Fruit fly (Drosophila melanogaster) whole organism, embryonic: ENCODE measurements around the gene tex.

ENCODE experiments used
- CG6683 ChIP-seq: fragments of 200-800 bp; sonication (Bioruptor generic); optimal IDR thresholded peaks from 2 replicates; lab custom pipeline; 2017; ENCODE audit warnings: missing biosample characterization, mild to moderate bottlenecking, missing genetic modification characterization, missing genetic modification reagents
- Ets65A ChIP-seq: fragments of 200-800 bp; sonication (Bioruptor generic); peaks from one replicate; lab custom pipeline; 2016; ENCODE audit warnings: missing biosample characterization, missing genetic modification characterization
- HLH3B ChIP-seq: fragments of 200-800 bp; sonication (Bioruptor generic); IDR thresholded peaks from 2 replicates; pipeline ENCODE4 v1.3.6; 2022; ENCODE audit warnings: missing biosample characterization, missing genetic modification characterization
- Poxn ChIP-seq: fragments of 200-800 bp; sonication (Bioruptor generic); IDR thresholded peaks from 2 replicates; pipeline ENCODE4 v1.3.6; 2022; ENCODE audit warnings: missing biosample characterization, missing genetic modification characterization
- Xbp1 ChIP-seq: fragments of 200-800 bp; sonication (Bioruptor generic); optimal IDR thresholded peaks from 3 replicates; lab custom pipeline; 2016; ENCODE audit warnings: missing biosample characterization, mild to moderate bottlenecking, missing genetic modification characterization

DNA sequence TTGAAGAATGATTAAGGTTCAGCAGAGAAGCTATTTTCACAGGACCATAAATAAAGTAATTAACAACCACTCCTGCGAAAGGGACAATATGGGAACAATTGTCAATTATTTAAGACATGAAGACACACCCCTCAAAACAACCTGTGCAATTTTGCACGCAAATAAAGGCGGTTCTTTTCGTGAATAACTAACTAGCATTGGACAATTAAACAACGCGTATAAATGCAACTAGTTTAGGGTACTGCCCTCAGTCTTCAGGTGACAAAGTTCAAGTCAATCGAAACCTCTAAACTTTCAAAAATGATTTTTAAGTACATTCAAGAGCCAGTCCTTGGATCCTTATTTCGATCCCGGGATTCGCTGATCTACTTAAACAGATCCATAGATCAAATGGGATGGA lies 13.0 kb upstream of the tex start, which contains the start of gene Or85a:
- TF ChIP-seq HLH3B (GFP tag; lab: Robert Waterston, UW), result no peak
- no peak for TF ChIP-seq Ets65A
- TF ChIP-seq CG6683 (GFP tag; lab: Kevin White, UChicago), result no peak
- no peak for TF ChIP-seq Xbp1 (GFP tag; lab: Kevin White, UChicago)
- TF ChIP-seq Poxn, result no peak
